Worm (Caenorhabditis elegans) whole organism, L1 larva: ENCODE data around the gene Y73B6A.3.

Experiments
- ces-1 ChIP-seq: fragments of 150-350 bp; optimal IDR thresholded peaks from 2 replicates; lab custom pipeline; 2014; ENCODE audit warnings: missing biosample characterization, missing genetic modification reagents, missing genetic modification characterization
- fkh-10 ChIP-seq: sonication (generic microtip); optimal IDR thresholded peaks from 2 replicates; lab custom pipeline; 2017; ENCODE audit warnings: missing biosample characterization, missing genetic modification reagents, missing genetic modification characterization
- fos-1 ChIP-seq: fragments of 150-350 bp; optimal IDR thresholded peaks from 2 replicates; lab custom pipeline; 2014; ENCODE audit warnings: missing biosample characterization, missing genetic modification characterization
- hpl-2 ChIP-seq: fragments of 150-350 bp; optimal IDR thresholded peaks from 2 replicates; lab custom pipeline; 2014; ENCODE audit warnings: missing biosample characterization, missing genetic modification reagents, missing genetic modification characterization
- lin-13 ChIP-seq: fragments of 150-350 bp; optimal IDR thresholded peaks from 2 replicates; lab custom pipeline; 2014; ENCODE audit warnings: missing biosample characterization, missing genetic modification reagents, missing genetic modification characterization
- lin-15B ChIP-seq: fragments of 150-350 bp; sonication (generic microtip); optimal IDR thresholded peaks from 3 replicates; lab custom pipeline; 2014; ENCODE audit warnings: missing biosample characterization, missing genetic modification characterization
- lin-35 ChIP-seq, 2 experiments: fragments of 150-350 bp; optimal IDR thresholded peaks; 2 replicates each; lab custom pipeline; 2014; ENCODE audit warnings: missing biosample characterization in 2 of 2, missing genetic modification characterization in 2 of 2, missing genetic modification reagents in 2 of 2
- lin-39 ChIP-seq: fragments of 150-350 bp; optimal IDR thresholded peaks from 2 replicates; lab custom pipeline; 2014; ENCODE audit warnings: missing biosample characterization, missing genetic modification reagents, missing genetic modification characterization
- nhr-11 ChIP-seq: fragments of 150-350 bp; optimal IDR thresholded peaks from 2 replicates; lab custom pipeline; 2014; ENCODE audit warnings: missing biosample characterization, missing genetic modification characterization

- TF ChIP-seq nhr-11 (tag; lab: Kevin White, UChicago) (no peak), fos-1 (tag; lab: Kevin White, UChicago) (no peak), ces-1 (GFP tag; lab: Kevin White, UChicago) (no peak), lin-15B (no peak), lin-35 (GFP tag; optimal IDR thresholded peaks at IDR 0.05; lab: Kevin White, UChicago) (no peak), hpl-2 (no peak), lin-13 (no peak), lin-39 (tag; lab: Kevin White, UChicago) (no peak), fkh-10 (GFP tag; lab: Kevin White, UChicago) (no peak)
Measured at ce11 chrIV:6777156-6777555, 37.1 kb upstream of the Y73B6A.3 start.
